Fruit fly (Drosophila melanogaster) Kc167 (cell line): ENCODE results near the gene rhea.

Experiments
- Sin3A ChIP-seq: fragments of >200 bp; optimal IDR thresholded peaks from 2 replicates; lab custom pipeline; 2018; ENCODE audit warnings: missing external identifiers
- h ChIP-seq: fragments of >200 bp; optimal IDR thresholded peaks from 3 replicates; lab custom pipeline; 2018; ENCODE audit warnings: missing external identifiers
- insv ChIP-seq: fragments of >200 bp; optimal IDR thresholded peaks from 3 replicates; lab custom pipeline; 2018; ENCODE audit warnings: missing external identifiers
- psq ChIP-seq: fragments of >200 bp; optimal IDR thresholded peaks from 2 replicates; lab custom pipeline; 2017; ENCODE audit warnings: missing external identifiers

- no peak for TF ChIP-seq Sin3A (lab: Kevin White, UChicago)
- no peak for TF ChIP-seq h (lab: Kevin White, UChicago)
- no peak for TF ChIP-seq insv (lab: Kevin White, UChicago)
- no peak for TF ChIP-seq psq
Measured at dm6 chr3L:8560637-8561036, 15.8 kb downstream of the rhea start.
